Worm (Caenorhabditis elegans) whole organism, young adult: ENCODE measurements around the gene R03H10.7.
A peak's percentile ranks its signal among the peaks of the same experiment; 100 is the strongest.
"Not testable (repeated sequence)": the region's sequence is repeated elsewhere in the genome, so short reads cannot be mapped to it uniquely, and the experiment has no call there.

ENCODE experiments used
- C06A6.2 ChIP-seq: fragments of 200-800 bp; sonication (Bioruptor generic); conservative IDR thresholded peaks from 2 replicates; pipeline ENCODE4 v1.3.6; 2022; ENCODE audit warnings: missing genetic modification characterization, missing compliant biosample characterization
- C17E4.6 ChIP-seq: fragments of 200-800 bp; sonication (Bioruptor generic); IDR thresholded peaks from 2 replicates; pipeline ENCODE4 v1.3.6; 2022; ENCODE audit warnings: missing genetic modification reagents, missing genetic modification characterization, missing compliant biosample characterization
- F10E7.11 ChIP-seq: sonication (generic microtip); optimal IDR thresholded peaks from 2 replicates; lab custom pipeline; 2017; ENCODE audit warnings: mild to moderate bottlenecking, missing genetic modification characterization, moderate library complexity, missing compliant biosample characterization
- F22D6.2 ChIP-seq: sonication (generic microtip); optimal IDR thresholded peaks from 2 replicates; lab custom pipeline; 2016; ENCODE audit warnings: mild to moderate bottlenecking, missing genetic modification characterization, missing compliant biosample characterization
- F23B12.7 ChIP-seq: sonication (generic microtip); optimal IDR thresholded peaks from 2 replicates; lab custom pipeline; 2017; ENCODE audit warnings: missing genetic modification characterization, mild to moderate bottlenecking, missing compliant biosample characterization, antibody characterized with exemption, moderate library complexity; ENCODE audit not compliant: insufficient read depth
- F33H1.4 ChIP-seq: fragments of 200-800 bp; sonication (Bioruptor generic); IDR thresholded peaks from 2 replicates; pipeline ENCODE4 v1.3.6; 2022; ENCODE audit warnings: missing genetic modification reagents, missing genetic modification characterization, missing compliant biosample characterization
- F55B11.4 ChIP-seq: sonication (generic microtip); optimal IDR thresholded peaks from 2 replicates; lab custom pipeline; 2016; ENCODE audit warnings: missing compliant biosample characterization, missing genetic modification characterization, borderline replicate concordance; ENCODE audit not compliant: insufficient read depth
- K12H6.12 ChIP-seq: fragments of 200-800 bp; sonication (Bioruptor generic); optimal IDR thresholded peaks from 2 replicates; lab custom pipeline; 2018; ENCODE audit warnings: mild to moderate bottlenecking, missing genetic modification characterization, missing compliant biosample characterization
- Y56A3A.18 ChIP-seq: fragments of 200-800 bp; sonication (Bioruptor generic); IDR thresholded peaks from 2 replicates; pipeline ENCODE4 v1.3.6; 2022; ENCODE audit warnings: missing genetic modification reagents, missing genetic modification characterization, missing compliant biosample characterization
- Y95B8A.8 ChIP-seq: fragments of 200-800 bp; sonication (Bioruptor generic); IDR thresholded peaks from 2 replicates; pipeline ENCODE4 v1.3.6; 2022; ENCODE audit warnings: missing genetic modification reagents, missing genetic modification characterization, missing compliant biosample characterization
- ZK185.1 ChIP-seq: sonication (generic microtip); optimal IDR thresholded peaks from 2 replicates; lab custom pipeline; 2016; ENCODE audit warnings: mild to moderate bottlenecking, missing genetic modification characterization, missing compliant biosample characterization; ENCODE audit not compliant: poor library complexity, severe bottlenecking
- aptf-2 ChIP-seq: fragments of 200-800 bp; sonication (Bioruptor generic); conservative IDR thresholded peaks from 2 replicates; pipeline ENCODE4 v1.3.6; 2022; ENCODE audit warnings: missing genetic modification reagents, missing genetic modification characterization, missing compliant biosample characterization
- aptf-3 ChIP-seq: fragments of 200-800 bp; sonication (Bioruptor generic); IDR thresholded peaks from 2 replicates; pipeline ENCODE4 v1.3.6; 2022; ENCODE audit warnings: missing genetic modification characterization, missing compliant biosample characterization
- attf-6 ChIP-seq: fragments of 200-800 bp; sonication (Bioruptor generic); IDR thresholded peaks from 2 replicates; pipeline ENCODE4 v1.3.6; 2022; ENCODE audit warnings: missing genetic modification reagents, missing genetic modification characterization, missing compliant biosample characterization
- ccch-3 ChIP-seq: fragments of 200-800 bp; sonication (Bioruptor generic); optimal IDR thresholded peaks from 2 replicates; lab custom pipeline; 2018; ENCODE audit warnings: mild to moderate bottlenecking, missing genetic modification characterization, missing compliant biosample characterization
- cebp-2 ChIP-seq: fragments of 200-800 bp; sonication (Bioruptor generic); IDR thresholded peaks from 2 replicates; pipeline ENCODE4 v1.3.6; 2022; ENCODE audit warnings: missing genetic modification characterization, missing compliant biosample characterization
- ceh-40 ChIP-seq: fragments of 200-800 bp; sonication (Bioruptor generic); IDR thresholded peaks from 2 replicates; pipeline ENCODE4 v1.3.6; 2022; ENCODE audit warnings: missing genetic modification characterization, missing compliant biosample characterization
- ceh-79 ChIP-seq: sonication (generic microtip); optimal IDR thresholded peaks from 2 replicates; lab custom pipeline; 2017; ENCODE audit warnings: mild to moderate bottlenecking, missing genetic modification characterization, missing compliant biosample characterization
- die-1 ChIP-seq: sonication (generic microtip); optimal IDR thresholded peaks from 2 replicates; lab custom pipeline; 2016; ENCODE audit warnings: missing genotype, mild to moderate bottlenecking, missing genetic modification characterization, missing compliant biosample characterization
- dox-1 ChIP-seq: fragments of 200-800 bp; sonication (Bioruptor generic); IDR thresholded peaks from 2 replicates; pipeline ENCODE4 v1.3.6; 2022; ENCODE audit warnings: missing genetic modification reagents, missing genetic modification characterization, missing compliant biosample characterization
- dpl-1 ChIP-seq: fragments of 150-350 bp; optimal IDR thresholded peaks from 2 replicates; lab custom pipeline; 2014; ENCODE audit warnings: missing biosample characterization, missing genetic modification reagents, missing genetic modification characterization
- egl-44 ChIP-seq: fragments of 200-800 bp; sonication (Bioruptor generic); IDR thresholded peaks from 2 replicates; pipeline ENCODE4 v1.3.6; 2022; ENCODE audit warnings: missing genetic modification reagents, missing genetic modification characterization, missing compliant biosample characterization
- ekl-4 ChIP-seq: fragments of 200-800 bp; sonication (Bioruptor generic); IDR thresholded peaks from 2 replicates; pipeline ENCODE4 v1.3.6; 2022; ENCODE audit warnings: missing genetic modification reagents, missing genetic modification characterization, missing compliant biosample characterization
- gei-17 ChIP-seq: fragments of 200-800 bp; sonication (Bioruptor generic); optimal IDR thresholded peaks from 2 replicates; lab custom pipeline; 2018; ENCODE audit warnings: mild to moderate bottlenecking, missing genetic modification characterization, missing compliant biosample characterization
- hmg-20 ChIP-seq: fragments of 200-800 bp; sonication (Bioruptor generic); IDR thresholded peaks from 2 replicates; pipeline ENCODE4 v1.3.6; 2022; ENCODE audit warnings: missing genetic modification reagents, missing genetic modification characterization, missing compliant biosample characterization
- hsf-1 ChIP-seq: fragments of 200-800 bp; sonication (Bioruptor generic); IDR thresholded peaks from 2 replicates; pipeline ENCODE4 v1.3.6; 2022; ENCODE audit warnings: missing genetic modification reagents, missing genetic modification characterization, missing compliant biosample characterization
- lin-35 ChIP-seq, 3 experiments: fragments of 150-350 bp in 2 of 3; sonication (generic microtip) in 1 of 3; optimal IDR thresholded peaks; 2 replicates each; lab custom pipeline; 2014 to 2018; ENCODE audit warnings: missing biosample characterization in 3 of 3, missing genetic modification characterization in 3 of 3, missing genetic modification reagents in 3 of 3
- madf-10 ChIP-seq: sonication (generic microtip); optimal IDR thresholded peaks from 2 replicates; lab custom pipeline; 2016; ENCODE audit warnings: mild to moderate bottlenecking, missing genetic modification characterization, missing compliant biosample characterization
- madf-3 ChIP-seq: fragments of 200-800 bp; sonication (Bioruptor generic); IDR thresholded peaks from 2 replicates; pipeline ENCODE4 v1.3.6; 2022; ENCODE audit warnings: missing genetic modification reagents, missing genetic modification characterization, missing compliant biosample characterization
- madf-8 ChIP-seq: fragments of 200-800 bp; sonication (Bioruptor generic); conservative IDR thresholded peaks from 2 replicates; pipeline ENCODE4 v1.3.6; 2022; ENCODE audit warnings: missing genetic modification reagents, missing genetic modification characterization, missing compliant biosample characterization
- mel-28 ChIP-seq: sonication (generic microtip); optimal IDR thresholded peaks from 2 replicates; lab custom pipeline; 2016; ENCODE audit warnings: borderline replicate concordance, mild to moderate bottlenecking, missing genetic modification characterization, missing compliant biosample characterization
- repo-1 ChIP-seq: sonication (generic microtip); optimal IDR thresholded peaks from 2 replicates; lab custom pipeline; 2017; ENCODE audit warnings: mild to moderate bottlenecking, missing genetic modification characterization, missing compliant biosample characterization
- snpc-3.4 ChIP-seq: sonication (generic microtip); optimal IDR thresholded peaks from 2 replicates; lab custom pipeline; 2017; ENCODE audit warnings: missing genetic modification characterization, mild to moderate bottlenecking, missing compliant biosample characterization, antibody characterized with exemption, moderate library complexity, missing genotype, missing genetic modification reagents
- unc-130 ChIP-seq: sonication (generic microtip); optimal IDR thresholded peaks from 2 replicates; lab custom pipeline; 2016; ENCODE audit warnings: missing genetic modification reagents, missing genetic modification characterization, missing compliant biosample characterization
- unc-62 ChIP-seq: fragments of 150-350 bp; optimal IDR thresholded peaks from 2 replicates; lab custom pipeline; 2014; ENCODE audit warnings: missing biosample characterization, missing genetic modification reagents, missing genetic modification characterization
- xnd-1 ChIP-seq: sonication (generic microtip); optimal IDR thresholded peaks from 2 replicates; lab custom pipeline; 2016; ENCODE audit warnings: missing genotype, missing genetic modification reagents, missing genetic modification characterization, missing compliant biosample characterization
- zfh-2 ChIP-seq: fragments of 200-800 bp; sonication (Bioruptor generic); conservative IDR thresholded peaks from 2 replicates; pipeline ENCODE4 v1.3.6; 2022; ENCODE audit warnings: missing genetic modification reagents, missing genetic modification characterization, missing compliant biosample characterization

R03H10.7 gene

ce11 chrII:4168404-4168803 is 10.3 kb downstream of the R03H10.7 start, which contains the start of gene R03H10.4:
Gene R03H10.4, minus strand, starts transcription at chrII:4168504.
- TF ChIP-seq attf-6 (GFP tag; lab: Robert Waterston, UW); lin-35 (GFP tag; optimal IDR thresholded peaks at IDR 0.05; lab: Kevin White, UChicago); K12H6.12 (tag; lab: Kevin White, UChicago): not testable (repeated sequence)

ce11 chrII:4167833-4168232 is 10.9 kb downstream of the R03H10.7 start:
- 0 out of 2 replicates have a peak, but pooled peaks have one; percentile 23 for TF ChIP-seq ekl-4 (GFP tag; lab: Robert Waterston, UW)
- no peak for TF ChIP-seq ccch-3
- 0 out of 2 replicates have a peak, but pooled peaks have one; percentile 31 for TF ChIP-seq dox-1 (GFP tag; lab: Robert Waterston, UW)
- no peak for TF ChIP-seq ceh-40 (GFP tag; lab: Robert Waterston, UW)
- TF ChIP-seq zfh-2 (GFP tag; lab: Robert Waterston, UW), result peak; percentile 83
- TF ChIP-seq unc-130 (GFP tag; lab: Kevin White, UChicago), result no peak
- TF ChIP-seq, all 124 proteins: peak for 3

- no peak for TF ChIP-seq hmg-20 (GFP tag; lab: Robert Waterston, UW)
- TF ChIP-seq F23B12.7, result no peak
- TF ChIP-seq cebp-2, result no peak
- no peak for TF ChIP-seq dpl-1 (GFP tag; lab: Kevin White, UChicago)
- TF ChIP-seq gei-17 (GFP tag; lab: Kevin White, UChicago), result no peak
- no peak for TF ChIP-seq F22D6.2
- TF ChIP-seq F55B11.4, result no peak
- no peak for TF ChIP-seq mel-28 (tag; lab: Kevin White, UChicago)
- TF ChIP-seq die-1, result no peak
- TF ChIP-seq ZK185.1 (tag; lab: Kevin White, UChicago), result no peak
- no peak for TF ChIP-seq ekl-4 (GFP tag; lab: Robert Waterston, UW)
- no peak for TF ChIP-seq aptf-2 (GFP tag; lab: Robert Waterston, UW)
- TF ChIP-seq xnd-1 (tag; lab: Kevin White, UChicago), result no peak
- TF ChIP-seq Y56A3A.18 (GFP tag; lab: Robert Waterston, UW), result no peak
- TF ChIP-seq snpc-3.4 (tag; lab: Kevin White, UChicago), result no peak
- TF ChIP-seq madf-10 (tag; lab: Kevin White, UChicago), result no peak
- TF ChIP-seq madf-8 (GFP tag; lab: Robert Waterston, UW), result no peak
- TF ChIP-seq dox-1 (GFP tag; lab: Robert Waterston, UW), result no peak
- no peak for TF ChIP-seq attf-6 (GFP tag; lab: Robert Waterston, UW)
Measured at ce11 chrII:4159570-4159969, 19.2 kb downstream of the R03H10.7 start.

ce11 chrII:4157817-4158216 is 20.9 kb downstream of the R03H10.7 start:
- TF ChIP-seq ekl-4 (GFP tag; lab: Robert Waterston, UW) (no peak), ceh-79 (no peak), hsf-1 (GFP tag; lab: Robert Waterston, UW) (no peak), Y95B8A.8 (GFP tag; lab: Robert Waterston, UW) (no peak), F10E7.11 (tag; lab: Kevin White, UChicago) (no peak), lin-35 (GFP tag; optimal IDR thresholded peaks at IDR 0.05; lab: Kevin White, UChicago) (no peak), egl-44 (no peak), C17E4.6 (no peak), F33H1.4 (no peak), madf-3 (no peak), unc-62 (no peak), aptf-3 (GFP tag; lab: Robert Waterston, UW) (no peak), C06A6.2 (GFP tag; lab: Robert Waterston, UW) (no peak), repo-1 (tag; lab: Kevin White, UChicago) (no peak)
